Fruit fly (Drosophila melanogaster): ENCODE data around the gene CG31176.

Gene CG31176

dm6 chr3R:21660659-21661126 is 58.8 kb downstream of the CG31176 start, which contains the start of gene E2f1:
Gene E2f1, minus strand, starts transcription at chr3R:21660871.
- TF ChIP-seq CG1620 (GFP tag; optimal IDR thresholded peaks at IDR 0.05) (no peak), cic (GFP tag; optimal IDR thresholded peaks at IDR 0.05) (peak; percentile 23), CG11617 (GFP tag; optimal IDR thresholded peaks at IDR 0.05) (no peak), Mnt (GFP tag; optimal IDR thresholded peaks at IDR 0.05) (peak; percentile 5), CG14711 (tag; optimal IDR thresholded peaks at IDR 0.05) (no peak), Clk (GFP tag; optimal IDR thresholded peaks at IDR 0.05) (no peak), CG33017 (tag; optimal IDR thresholded peaks at IDR 0.05) (no peak), tj (GFP tag; optimal IDR thresholded peaks at IDR 0.05) (no peak), CG7045 (GFP tag; optimal IDR thresholded peaks at IDR 0.05) (no peak), kay (GFP tag; ENCODE audit: borderline replicate concordance) (no peak), pad (GFP tag; optimal IDR thresholded peaks at IDR 0.05) (no peak), cnc (optimal IDR thresholded peaks at IDR 0.05) (no peak), CG7101 (tag; optimal IDR thresholded peaks at IDR 0.05) (no peak), bab1 (GFP tag; optimal IDR thresholded peaks at IDR 0.05) (peak; percentile 58), Crg-1 (GFP tag; optimal IDR thresholded peaks at IDR 0.05) (no peak), CG12768 (GFP tag; optimal IDR thresholded peaks at IDR 0.05) (no peak), CG5204 (GFP tag; optimal IDR thresholded peaks at IDR 0.05) (no peak), toe (GFP tag; optimal IDR thresholded peaks at IDR 0.05) (no peak), Hr96 (GFP tag; optimal IDR thresholded peaks at IDR 0.05) (no peak), ovo (GFP tag; optimal IDR thresholded peaks at IDR 0.05) (no peak)

- no peak for TF ChIP-seq CG12768 (GFP tag; optimal IDR thresholded peaks at IDR 0.05)
- peak; percentile 70 for TF ChIP-seq tj (GFP tag; optimal IDR thresholded peaks at IDR 0.05)
These were observed 59.4 kb downstream of the CG31176 start for dm6 chr3R:21660054-21660453.

dm6 chr3R:21658752-21659468 is 60.5 kb downstream of the CG31176 start:
- TF ChIP-seq CG7101 (tag; optimal IDR thresholded peaks at IDR 0.05) (no peak), CG7045 (GFP tag; optimal IDR thresholded peaks at IDR 0.05) (no peak), cnc (optimal IDR thresholded peaks at IDR 0.05) (no peak), kay (GFP tag; ENCODE audit: borderline replicate concordance) (peak; percentile 64), Mnt (GFP tag; optimal IDR thresholded peaks at IDR 0.05) (no peak), Clk (GFP tag; optimal IDR thresholded peaks at IDR 0.05) (no peak)

- no peak for TF ChIP-seq CG7045 (GFP tag; optimal IDR thresholded peaks at IDR 0.05)
- TF ChIP-seq pad (GFP tag; optimal IDR thresholded peaks at IDR 0.05) = no peak
- no peak for TF ChIP-seq CG11617 (GFP tag; optimal IDR thresholded peaks at IDR 0.05)
- no peak for TF ChIP-seq cic (GFP tag; optimal IDR thresholded peaks at IDR 0.05)
- peak; percentile 93 for TF ChIP-seq tj (GFP tag; optimal IDR thresholded peaks at IDR 0.05)
- TF ChIP-seq CG5204 (GFP tag; optimal IDR thresholded peaks at IDR 0.05) = no peak
These were observed 61.2 kb downstream of the CG31176 start for dm6 chr3R:21658281-21658680.

dm6 chr3R:21657489-21658018 is 61.9 kb downstream of the CG31176 start:
- TF ChIP-seq cnc (optimal IDR thresholded peaks at IDR 0.05) (no peak), pad (GFP tag; optimal IDR thresholded peaks at IDR 0.05) (no peak), CG14711 (tag; optimal IDR thresholded peaks at IDR 0.05) (no peak), kay (GFP tag; ENCODE audit: borderline replicate concordance) (no peak), ovo (GFP tag; optimal IDR thresholded peaks at IDR 0.05) (no peak), CG7045 (GFP tag; optimal IDR thresholded peaks at IDR 0.05) (no peak), bab1 (GFP tag; optimal IDR thresholded peaks at IDR 0.05) (no peak)

dm6 chr3R:21656492-21657484 is 62.7 kb downstream of the CG31176 start:
- TF ChIP-seq kay (GFP tag; ENCODE audit: borderline replicate concordance) (no peak), tj (GFP tag; optimal IDR thresholded peaks at IDR 0.05) (peak; percentile 85)

dm6 chr3R:21655384-21655783 is 64.1 kb downstream of the CG31176 start:
- TF ChIP-seq Clk (GFP tag; optimal IDR thresholded peaks at IDR 0.05) (no peak), CG7045 (GFP tag; optimal IDR thresholded peaks at IDR 0.05) (no peak), CG33017 (tag; optimal IDR thresholded peaks at IDR 0.05) (no peak), toe (GFP tag; optimal IDR thresholded peaks at IDR 0.05) (no peak), CG7101 (tag; optimal IDR thresholded peaks at IDR 0.05) (no peak), cic (GFP tag; optimal IDR thresholded peaks at IDR 0.05) (no peak), CG14711 (tag; optimal IDR thresholded peaks at IDR 0.05) (no peak), ovo (GFP tag; optimal IDR thresholded peaks at IDR 0.05) (no peak), CG1620 (GFP tag; optimal IDR thresholded peaks at IDR 0.05) (no peak), bab1 (GFP tag; optimal IDR thresholded peaks at IDR 0.05) (no peak), CG11617 (GFP tag; optimal IDR thresholded peaks at IDR 0.05) (no peak), Mnt (GFP tag; optimal IDR thresholded peaks at IDR 0.05) (no peak), tj (GFP tag; optimal IDR thresholded peaks at IDR 0.05) (no peak), pad (GFP tag; optimal IDR thresholded peaks at IDR 0.05) (no peak), Crg-1 (GFP tag; optimal IDR thresholded peaks at IDR 0.05) (no peak), Hr96 (GFP tag; optimal IDR thresholded peaks at IDR 0.05) (no peak), CG5204 (GFP tag; optimal IDR thresholded peaks at IDR 0.05) (no peak)

All from whole organism, adult.